Worm (Caenorhabditis elegans) whole organism, L1 larva: ENCODE results near the gene dyn-1.

Experiments used
- fkh-4 ChIP-seq: sonication (generic microtip); optimal IDR thresholded peaks from 2 replicates; lab custom pipeline; 2016; ENCODE audit warnings: missing compliant biosample characterization, missing genetic modification characterization, borderline replicate concordance
- mdl-1 ChIP-seq, 2 experiments: fragments of 150-350 bp; optimal IDR thresholded peaks; 2 replicates each; lab custom pipeline; 2014 to 2017; ENCODE audit warnings: missing biosample characterization in 2 of 2, missing genetic modification characterization in 2 of 2, inconsistent platforms in 1 of 2

DNA sequence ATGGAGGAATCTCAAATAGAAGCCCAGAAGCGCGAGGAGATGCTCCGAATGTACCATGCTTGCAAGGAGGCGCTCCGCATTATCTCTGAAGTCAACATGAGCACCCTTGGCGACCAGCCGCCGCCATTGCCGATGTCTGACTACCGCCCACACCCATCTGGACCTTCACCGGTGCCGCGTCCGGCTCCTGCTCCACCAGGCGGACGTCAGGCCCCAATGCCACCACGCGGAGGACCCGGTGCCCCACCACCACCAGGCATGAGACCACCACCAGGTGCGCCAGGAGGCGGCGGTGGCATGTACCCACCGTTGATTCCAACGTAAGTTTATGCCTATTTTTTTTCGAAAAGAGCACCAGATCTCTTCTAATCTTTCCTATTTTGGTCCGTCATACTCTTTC is 3.3 kb downstream of the dyn-1 start:
- TF ChIP-seq fkh-4 (no peak), mdl-1 (tag; optimal IDR thresholded peaks at IDR 0.05; lab: Kevin White, UChicago) (no peak)
